Worm (Caenorhabditis elegans): ENCODE measurements around the gene srx-51.

DNA sequence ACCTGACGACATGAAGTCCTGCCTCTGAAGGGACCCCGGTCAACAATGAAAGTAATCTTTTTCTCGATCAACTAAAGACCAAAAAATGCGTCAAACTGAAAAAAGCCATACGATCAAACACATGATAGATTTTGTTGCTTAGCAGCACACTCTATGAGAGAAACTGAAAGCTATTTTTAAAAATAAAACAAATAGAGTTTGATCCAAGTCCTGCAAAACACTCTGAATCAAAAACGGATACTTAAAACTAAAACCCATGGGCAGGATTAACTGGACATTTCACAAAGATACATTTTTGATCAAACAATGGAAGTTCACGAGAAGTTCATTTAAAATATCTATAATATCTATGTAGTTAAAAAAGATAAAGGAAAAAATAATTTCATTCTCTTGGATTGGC, 14.3 kb upstream of the srx-51 start, which contains the start of gene T10H4.13:
- TF ChIP-seq R02D3.7 (tag; optimal IDR thresholded peaks at IDR 0.05) (no peak), tbx-2 (tag; optimal IDR thresholded peaks at IDR 0.05) (no peak), hmg-11 (tag; optimal IDR thresholded peaks at IDR 0.05) (no peak), egl-5 (tag; optimal IDR thresholded peaks at IDR 0.05) (no peak), unc-62 (GFP tag; optimal IDR thresholded peaks at IDR 0.05) (no peak), lin-15B (tag; optimal IDR thresholded peaks at IDR 0.05) (no peak), mdl-1 (tag; optimal IDR thresholded peaks at IDR 0.05) (no peak)
